Fruit fly (Drosophila melanogaster) whole organism, adult: Measurements from ENCODE around the gene Adar.

Experiments
- CG11617 ChIP-seq: fragments of 200-800 bp; sonication (Bioruptor generic); optimal IDR thresholded peaks from 2 replicates; lab custom pipeline; 2017; ENCODE audit warnings: mild to moderate bottlenecking, missing biosample characterization, missing genetic modification reagents, missing genetic modification characterization
- CG12768 ChIP-seq: fragments of 200-800 bp; sonication (Bioruptor generic); optimal IDR thresholded peaks from 2 replicates; lab custom pipeline; 2017; ENCODE audit warnings: missing biosample characterization, missing genetic modification characterization, mild to moderate bottlenecking, moderate library complexity, missing genetic modification reagents
- CG14711 ChIP-seq: fragments of 200-800 bp; sonication (Bioruptor generic); optimal IDR thresholded peaks from 2 replicates; lab custom pipeline; 2018; ENCODE audit warnings: missing biosample characterization, mild to moderate bottlenecking, missing genetic modification characterization, moderate library complexity
- CG1620 ChIP-seq: fragments of 200-800 bp; sonication (Bioruptor generic); optimal IDR thresholded peaks from 2 replicates; lab custom pipeline; 2016; ENCODE audit warnings: missing biosample characterization, missing genetic modification characterization
- CG33017 ChIP-seq: fragments of 200-800 bp; sonication (Bioruptor generic); optimal IDR thresholded peaks from 2 replicates; lab custom pipeline; 2018; ENCODE audit warnings: missing biosample characterization, mild to moderate bottlenecking, missing genetic modification characterization, moderate library complexity
- CG5204 ChIP-seq: fragments of 200-800 bp; sonication (Bioruptor generic); optimal IDR thresholded peaks from 2 replicates; lab custom pipeline; 2016; ENCODE audit warnings: missing biosample characterization, missing genetic modification characterization
- CG7045 ChIP-seq: fragments of 200-800 bp; sonication (Bioruptor generic); optimal IDR thresholded peaks from 2 replicates; lab custom pipeline; 2017; ENCODE audit warnings: missing biosample characterization, mild to moderate bottlenecking, missing genetic modification characterization
- CG7101 ChIP-seq: fragments of 200-800 bp; sonication (Bioruptor generic); optimal IDR thresholded peaks from 2 replicates; lab custom pipeline; 2018; ENCODE audit warnings: missing biosample characterization, mild to moderate bottlenecking, missing genetic modification characterization, moderate library complexity
- Clk ChIP-seq: fragments of 200-800 bp; sonication (Bioruptor generic); optimal IDR thresholded peaks from 2 replicates; lab custom pipeline; 2017; ENCODE audit warnings: missing biosample characterization, missing genetic modification characterization
- Crg-1 ChIP-seq: fragments of 200-800 bp; sonication (Bioruptor generic); optimal IDR thresholded peaks from 2 replicates; lab custom pipeline; 2016; ENCODE audit warnings: missing biosample characterization, missing genetic modification characterization
- Hr96 ChIP-seq: fragments of 200-800 bp; sonication (Bioruptor generic); optimal IDR thresholded peaks from 2 replicates; lab custom pipeline; 2016; ENCODE audit warnings: missing biosample characterization, missing genetic modification characterization
- Mnt ChIP-seq: fragments of 200-800 bp; sonication (Bioruptor generic); optimal IDR thresholded peaks from 2 replicates; lab custom pipeline; 2016; ENCODE audit warnings: missing biosample characterization, mild to moderate bottlenecking, missing genetic modification characterization
- bab1 ChIP-seq: fragments of 200-800 bp; sonication (Bioruptor generic); optimal IDR thresholded peaks from 3 replicates; lab custom pipeline; 2019; ENCODE audit warnings: missing biosample characterization, mild to moderate bottlenecking, missing genetic modification characterization, moderate library complexity
- cic ChIP-seq: fragments of 200-800 bp; sonication (Bioruptor generic); optimal IDR thresholded peaks from 2 replicates; lab custom pipeline; 2017; ENCODE audit warnings: missing biosample characterization, mild to moderate bottlenecking, missing genetic modification characterization, moderate library complexity
- cnc ChIP-seq, 2 experiments: fragments of >200 bp; optimal IDR thresholded peaks; 2 replicates each; lab custom pipeline; 2017
- kay ChIP-seq: fragments of 200-800 bp; sonication (Bioruptor generic); peaks from one replicate; lab custom pipeline; 2016; ENCODE audit warnings: missing biosample characterization, missing genetic modification characterization, borderline replicate concordance
- ovo ChIP-seq: fragments of 200-800 bp; sonication (Bioruptor generic); optimal IDR thresholded peaks from 2 replicates; lab custom pipeline; 2016; ENCODE audit warnings: missing biosample characterization, missing genetic modification characterization
- pad ChIP-seq: fragments of 200-800 bp; sonication (Bioruptor generic); optimal IDR thresholded peaks from 3 replicates; lab custom pipeline; 2017; ENCODE audit warnings: missing biosample characterization, missing genetic modification characterization, mild to moderate bottlenecking, moderate library complexity, missing genetic modification reagents
- tj ChIP-seq: fragments of 200-800 bp; sonication (Bioruptor generic); optimal IDR thresholded peaks from 3 replicates; lab custom pipeline; 2017; ENCODE audit warnings: missing biosample characterization, mild to moderate bottlenecking, missing genetic modification characterization, moderate library complexity
- toe ChIP-seq: fragments of 200-800 bp; sonication (Bioruptor generic); optimal IDR thresholded peaks from 2 replicates; lab custom pipeline; 2016; ENCODE audit warnings: missing biosample characterization, missing genetic modification characterization

Adar gene

DNA sequence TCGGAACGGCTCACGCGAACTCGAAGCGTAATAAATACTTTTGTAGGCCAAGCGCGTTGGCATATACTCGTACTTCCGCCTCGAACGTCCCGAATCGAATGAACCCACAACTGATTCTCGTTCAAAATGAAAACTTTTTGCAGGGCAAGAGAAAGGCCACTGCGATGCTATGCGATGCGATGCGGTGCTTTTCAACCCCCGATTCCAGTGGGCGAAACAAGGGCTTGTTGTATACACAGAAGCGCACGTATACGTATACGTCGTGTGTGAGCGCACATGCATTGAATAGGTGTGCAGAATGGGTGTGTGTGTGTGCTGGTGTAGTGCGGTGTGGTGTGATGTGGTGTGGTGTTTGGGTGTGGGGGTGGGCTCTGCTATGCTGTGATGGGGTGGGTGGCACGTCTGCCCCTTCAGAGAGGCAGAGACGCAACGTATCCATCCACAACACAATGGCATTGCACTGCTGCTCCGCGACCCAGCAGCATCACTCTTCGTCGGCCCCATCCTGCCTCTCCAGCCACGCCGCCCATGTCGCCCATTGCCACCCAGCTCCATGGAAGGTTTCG, 20.4 kb downstream of the Adar start:
- TF ChIP-seq CG1620 (GFP tag; lab: Kevin White, UChicago) (no peak), bab1 (GFP tag; lab: Kevin White, UChicago) (no peak)

DNA sequence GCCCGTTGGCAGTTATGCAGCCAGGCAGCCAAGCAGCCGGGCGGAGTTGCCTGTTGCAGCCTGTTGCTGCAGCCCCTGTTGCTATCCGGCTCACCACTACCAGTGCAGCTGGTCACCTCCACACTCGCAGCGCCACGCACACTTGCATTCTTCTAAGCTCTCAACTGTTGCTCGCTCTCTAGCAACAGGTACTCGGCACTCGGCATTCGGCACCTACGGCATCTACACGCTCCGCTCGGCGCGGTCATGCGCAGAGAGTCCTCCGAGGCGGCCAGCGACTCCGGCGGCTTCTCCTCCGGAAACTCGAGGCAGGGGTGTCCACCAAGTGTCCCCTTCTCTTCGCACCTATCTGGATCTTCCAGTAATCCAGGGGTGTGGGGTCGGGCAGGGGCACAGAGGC, 37.6 kb downstream of the Adar start:
- TF ChIP-seq Crg-1 (GFP tag; lab: Kevin White, UChicago) (no peak), CG5204 (no peak), pad (GFP tag; lab: Kevin White, UChicago) (peak; percentile 32), CG33017 (tag; lab: Kevin White, UChicago) (no peak), Hr96 (GFP tag; lab: Kevin White, UChicago) (no peak), tj (GFP tag; lab: Kevin White, UChicago) (no peak), CG7045 (no peak)

DNA sequence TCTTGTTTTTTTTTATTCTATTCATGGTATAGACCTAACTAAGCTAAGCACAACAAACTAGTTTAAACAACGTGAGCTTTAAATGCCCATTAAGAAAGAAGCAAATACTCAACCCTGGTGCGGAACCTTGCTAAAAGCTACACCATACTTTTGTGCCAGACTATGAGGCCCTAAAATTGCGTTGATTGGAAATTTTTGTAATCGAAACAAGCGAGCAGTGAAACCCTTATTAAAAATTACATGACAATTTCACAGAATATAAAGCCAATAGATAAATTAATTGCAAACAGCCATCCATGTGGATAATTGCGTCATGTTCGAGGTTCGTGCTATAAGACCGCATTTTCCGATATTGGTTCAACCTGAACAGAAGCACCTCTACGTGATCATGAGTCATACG, 45.5 kb downstream of the Adar start:
- TF ChIP-seq Hr96 (GFP tag; lab: Kevin White, UChicago), result no peak
- peak; percentile 68 for TF ChIP-seq bab1 (GFP tag; lab: Kevin White, UChicago)
- TF ChIP-seq kay (GFP tag; lab: Kevin White, UChicago), result peak; percentile 39

dm6 chrX:1820241-1820640, 46.7 kb downstream of the Adar start, which contains the start of gene CG14810:
TSS of gene CG14810 (minus strand) at chrX:1820341.
- TF ChIP-seq Mnt (GFP tag; lab: Kevin White, UChicago) (no peak), CG7101 (tag; lab: Kevin White, UChicago) (no peak), CG12768 (no peak), toe (GFP tag; lab: Kevin White, UChicago) (no peak), CG14711 (tag; lab: Kevin White, UChicago) (no peak), CG7045 (no peak), Hr96 (GFP tag; lab: Kevin White, UChicago) (no peak), Clk (GFP tag; lab: Kevin White, UChicago) (no peak), CG11617 (GFP tag; lab: Kevin White, UChicago) (no peak), tj (GFP tag; lab: Kevin White, UChicago) (no peak), pad (GFP tag; lab: Kevin White, UChicago) (no peak), ovo (GFP tag; lab: Kevin White, UChicago) (no peak), bab1 (GFP tag; lab: Kevin White, UChicago) (no peak), CG1620 (GFP tag; lab: Kevin White, UChicago) (no peak), cic (no peak), kay (GFP tag; lab: Kevin White, UChicago) (no peak), CG33017 (tag; lab: Kevin White, UChicago) (no peak)

DNA sequence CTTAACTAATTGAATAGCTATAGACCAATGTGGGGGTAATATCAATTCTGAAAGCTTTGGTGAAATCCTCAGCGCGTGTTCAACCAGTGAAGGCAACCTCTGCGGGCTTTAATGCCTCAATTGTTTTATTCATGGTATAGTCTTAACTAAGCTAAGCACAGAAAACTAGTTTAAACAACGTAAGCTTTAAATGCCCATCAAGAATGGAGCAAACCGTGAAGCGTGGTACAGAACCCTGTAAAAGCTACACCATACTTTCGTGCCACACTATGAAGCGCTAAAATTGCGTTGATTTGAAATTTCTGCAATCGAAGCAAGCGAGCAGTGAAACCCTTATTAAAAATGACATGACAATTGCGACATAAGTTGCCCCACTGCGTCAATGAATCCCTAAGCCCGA, 47.5 kb downstream of the Adar start:
- TF ChIP-seq Crg-1 (GFP tag; lab: Kevin White, UChicago) (no peak), pad (GFP tag; lab: Kevin White, UChicago) (no peak), bab1 (GFP tag; lab: Kevin White, UChicago) (peak; percentile 36), kay (GFP tag; lab: Kevin White, UChicago) (no peak)

DNA sequence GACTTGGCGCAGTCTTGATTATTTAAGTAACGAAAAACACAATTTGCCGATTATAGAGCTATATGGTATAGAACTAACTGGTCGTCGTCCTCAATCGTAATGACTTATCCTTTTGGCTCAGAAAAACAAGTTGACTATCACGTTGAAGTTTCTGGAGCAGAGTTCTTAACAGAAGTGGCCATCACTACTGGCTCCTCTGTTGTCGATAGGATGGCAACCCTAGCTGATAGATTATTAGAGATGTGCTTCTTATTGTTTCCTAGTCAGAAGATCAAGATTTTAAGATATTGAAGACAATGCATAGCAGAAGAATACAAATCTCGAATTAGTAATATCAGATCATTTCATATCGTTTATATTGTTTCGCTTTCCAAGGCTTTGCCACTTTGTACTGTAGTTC, 48.8 kb downstream of the Adar start, which contains the start of gene CG14811:
Gene CG14811 (minus strand): TSS at position 101 of the 400 bp plus-strand sequence.
- TF ChIP-seq kay (GFP tag; lab: Kevin White, UChicago), result no peak

DNA sequence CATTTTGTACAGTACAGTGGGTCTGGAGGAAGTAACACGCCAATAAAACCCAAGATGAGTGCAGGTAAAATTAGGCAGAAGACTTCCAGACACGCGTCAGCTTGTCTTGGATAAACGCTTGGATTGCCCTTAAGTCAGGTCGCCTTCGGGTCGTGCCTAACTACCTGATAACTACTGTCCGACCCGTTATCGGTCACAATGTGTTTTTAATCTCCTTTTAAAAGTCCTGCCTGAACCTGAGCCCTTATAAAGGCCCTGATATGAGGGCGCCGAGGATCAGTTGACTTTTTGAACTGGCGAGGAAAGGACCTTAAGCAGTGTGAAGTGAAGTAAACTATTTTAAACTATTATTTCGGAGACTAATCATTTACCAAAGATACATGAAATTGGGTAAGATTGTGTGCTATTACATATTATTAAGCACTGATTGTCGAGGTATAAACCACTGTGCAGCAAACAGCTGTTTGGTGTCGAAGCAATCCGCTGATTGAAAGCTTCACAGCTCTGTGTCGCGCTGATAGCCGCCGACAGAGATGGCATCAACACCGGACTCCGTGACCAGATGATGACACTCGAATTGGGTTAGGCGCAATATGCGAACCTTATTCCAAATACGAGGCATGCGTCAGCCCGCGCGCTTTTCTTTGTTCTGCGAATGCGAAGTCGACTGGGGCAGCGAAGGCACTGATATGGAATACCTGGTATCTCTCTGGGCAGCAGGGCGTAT, 50.5 kb downstream of the Adar start:
- TF ChIP-seq Clk (GFP tag; lab: Kevin White, UChicago), result no peak
- TF ChIP-seq cic, result no peak
- TF ChIP-seq cnc (optimal IDR thresholded peaks at IDR 0.05; lab: Kevin White, UChicago), result no peak
- no peak for TF ChIP-seq pad (GFP tag; lab: Kevin White, UChicago)
- no peak for TF ChIP-seq CG7101 (tag; lab: Kevin White, UChicago)
- no peak for TF ChIP-seq tj (GFP tag; lab: Kevin White, UChicago)
- TF ChIP-seq Mnt (GFP tag; lab: Kevin White, UChicago), result no peak
- TF ChIP-seq CG7045, result no peak
- no peak for TF ChIP-seq ovo (GFP tag; lab: Kevin White, UChicago)
- TF ChIP-seq CG12768, result no peak
- TF ChIP-seq CG5204, result no peak
- TF ChIP-seq CG33017 (tag; lab: Kevin White, UChicago), result no peak
- no peak for TF ChIP-seq Crg-1 (GFP tag; lab: Kevin White, UChicago)
- no peak for TF ChIP-seq CG1620 (GFP tag; lab: Kevin White, UChicago)
- no peak for TF ChIP-seq kay (GFP tag; lab: Kevin White, UChicago)
- TF ChIP-seq Hr96 (GFP tag; lab: Kevin White, UChicago), result no peak
- TF ChIP-seq toe (GFP tag; lab: Kevin White, UChicago), result no peak
- TF ChIP-seq bab1 (GFP tag; lab: Kevin White, UChicago), result no peak
- no peak for TF ChIP-seq CG14711 (tag; lab: Kevin White, UChicago)
- TF ChIP-seq CG11617 (GFP tag; lab: Kevin White, UChicago), result no peak
